Worm (Caenorhabditis elegans) whole organism, L2 larva: ENCODE results near the gene F14E5.2.
A peak's percentile ranks its signal among the peaks of the same experiment; 100 is the strongest.

Experiments used
- ama-1 ChIP-seq: fragments of 150-350 bp; optimal IDR thresholded peaks from 2 replicates; lab custom pipeline; 2018; ENCODE audit warnings: inconsistent platforms
- ceh-82 ChIP-seq: fragments of 150-350 bp; optimal IDR thresholded peaks from 2 replicates; lab custom pipeline; 2014; ENCODE audit warnings: missing biosample characterization, missing genetic modification characterization
- elt-1 ChIP-seq: fragments of 150-350 bp; optimal IDR thresholded peaks from 2 replicates; lab custom pipeline; 2014; ENCODE audit warnings: missing biosample characterization, missing genetic modification characterization
- fos-1 ChIP-seq: fragments of 150-350 bp; optimal IDR thresholded peaks from 2 replicates; lab custom pipeline; 2014; ENCODE audit warnings: missing biosample characterization, missing genetic modification characterization
- lin-39 ChIP-seq: fragments of 150-350 bp; optimal IDR thresholded peaks from 2 replicates; lab custom pipeline; 2014; ENCODE audit warnings: missing biosample characterization, missing genetic modification reagents, missing genetic modification characterization
- lsy-2 ChIP-seq, 2 experiments: fragments of 150-350 bp in 1 of 2; sonication (generic microtip) in 1 of 2; optimal IDR thresholded peaks; 2 replicates each; lab custom pipeline; 2014 to 2017; ENCODE audit warnings: missing biosample characterization in 2 of 2, missing genetic modification characterization in 2 of 2
- mdl-1 ChIP-seq, 2 experiments: fragments of 150-350 bp in 1 of 2; sonication (generic microtip) in 1 of 2; optimal IDR thresholded peaks; 2 replicates each; lab custom pipeline; 2017; ENCODE audit warnings: missing biosample characterization in 2 of 2, missing genetic modification characterization in 2 of 2

DNA sequence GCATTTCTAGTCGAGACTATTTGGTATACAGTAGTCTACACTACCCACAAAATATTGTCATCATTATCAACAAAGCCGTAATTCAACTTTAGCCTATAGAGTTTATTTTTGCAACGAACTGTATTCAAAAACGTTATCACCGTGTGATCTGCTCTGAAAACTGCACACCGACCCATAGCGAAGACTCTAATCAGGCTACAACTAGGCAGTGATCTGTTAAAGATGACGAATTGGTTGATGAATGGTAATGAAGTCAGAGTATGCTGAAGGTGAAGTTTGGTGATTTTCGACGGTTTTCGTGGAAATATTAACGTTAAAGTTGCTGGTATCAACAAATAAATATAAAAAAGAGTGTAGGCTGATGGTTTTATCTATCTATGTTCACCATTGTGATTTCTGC is 41.8 kb downstream of the F14E5.2 start:
- TF ChIP-seq elt-1 (tag; lab: Kevin White, UChicago) = no peak
- peak; percentile 78 for TF ChIP-seq fos-1 (tag; lab: Kevin White, UChicago)
- TF ChIP-seq mdl-1 (tag; optimal IDR thresholded peaks at IDR 0.05; lab: Kevin White, UChicago) = no peak
- TF ChIP-seq lin-39 (tag; lab: Kevin White, UChicago) = no peak
- no peak for TF ChIP-seq ceh-82
- no peak for TF ChIP-seq lsy-2 (tag; optimal IDR thresholded peaks at IDR 0.05; lab: Kevin White, UChicago)
- no peak for TF ChIP-seq ama-1
